Worm (Caenorhabditis elegans): Measurements from ENCODE around the gene pir-2.

pir-2 gene

DNA sequence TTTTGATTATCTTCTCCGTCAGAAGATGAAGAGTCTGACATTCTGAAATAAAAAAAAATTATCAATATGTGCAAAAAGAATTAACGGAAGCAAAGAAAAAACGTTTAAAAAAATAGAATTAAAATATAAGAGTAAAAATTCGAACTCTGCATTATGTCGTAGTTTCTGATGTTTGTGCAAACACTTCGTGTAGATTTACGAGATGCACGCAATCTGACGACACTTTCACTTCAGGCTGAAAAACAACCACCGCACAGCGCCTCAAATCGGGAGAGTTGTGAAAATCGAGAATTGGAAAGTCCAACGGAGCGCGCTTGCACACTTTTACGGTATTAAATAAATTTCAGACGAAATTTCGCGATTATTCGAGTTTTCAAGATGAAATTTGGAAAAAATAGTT lies 36.8 kb downstream of the pir-2 start, which contains the start of gene T26G10.1 (continued):
- TF ChIP-seq attf-4 (tag; optimal IDR thresholded peaks at IDR 0.05) (no peak), nhr-41 (GFP tag; IDR thresholded peaks at IDR 0.05) (no peak), madf-5 (GFP tag; IDR thresholded peaks at IDR 0.05) (no peak), egl-27 (tag; optimal IDR thresholded peaks at IDR 0.05) (no peak), mdt-29 (GFP tag; IDR thresholded peaks at IDR 0.05) (no peak), daf-19 (GFP tag; conservative IDR thresholded peaks at IDR 0.05) (no peak), T20F7.1 (GFP tag; optimal IDR thresholded peaks at IDR 0.05) (peak; percentile 73), ama-1 (optimal IDR thresholded peaks at IDR 0.05) (no peak), nhr-28 (tag; optimal IDR thresholded peaks at IDR 0.05) (peak; percentile 43), nhr-102 (tag; optimal IDR thresholded peaks at IDR 0.05) (peak; percentile 39), sdz-12 (GFP tag; optimal IDR thresholded peaks at IDR 0.05) (no peak), tra-1 (GFP tag; IDR thresholded peaks at IDR 0.05) (no peak), D1046.2 (GFP tag; IDR thresholded peaks at IDR 0.05) (no peak), lin-13 (GFP tag; optimal IDR thresholded peaks at IDR 0.05) (no peak), mxl-2 (GFP tag; conservative IDR thresholded peaks at IDR 0.05) (no peak), fkh-10 (GFP tag; optimal IDR thresholded peaks at IDR 0.05) (no peak), lin-38 (GFP tag; IDR thresholded peaks at IDR 0.05) (peak; percentile 95), duxl-1 (tag; optimal IDR thresholded peaks at IDR 0.05; ENCODE audit: poor library complexity) (peak; percentile 59), gei-8 (GFP tag; optimal IDR thresholded peaks at IDR 0.05) (no peak), skn-1 (tag; optimal IDR thresholded peaks at IDR 0.05) (no peak), zip-11 (GFP tag; IDR thresholded peaks at IDR 0.05) (no peak), unc-62 (GFP tag; optimal IDR thresholded peaks at IDR 0.05 in 1 of 2) (no peak), unc-62 (tag; optimal IDR thresholded peaks at IDR 0.05) (no peak), unc-39 (tag; optimal IDR thresholded peaks at IDR 0.05) (no peak), mes-2 (tag; optimal IDR thresholded peaks at IDR 0.05; ENCODE audit: poor library complexity, severe bottlenecking) (peak; percentile 85), nhr-111 (GFP tag; optimal IDR thresholded peaks at IDR 0.05) (no peak), F26F4.8 (GFP tag; conservative IDR thresholded peaks at IDR 0.05) (no peak), hmg-1.1 (GFP tag; IDR thresholded peaks at IDR 0.05) (peak; percentile 71), hif-1 (tag; optimal IDR thresholded peaks at IDR 0.05) (no peak), nhr-76 (tag; optimal IDR thresholded peaks at IDR 0.05) (no peak), snpc-1.2 (GFP tag; IDR thresholded peaks at IDR 0.05) (no peak), set-16 (GFP tag; IDR thresholded peaks at IDR 0.05) (no peak), php-3 (GFP tag; IDR thresholded peaks at IDR 0.05) (peak; percentile 70; the same call in 1 of the 2 replicates), madf-9 (GFP tag; conservative IDR thresholded peaks at IDR 0.05) (0 out of 2 replicates have a peak, but pooled peaks have one; percentile 42), pqm-1 (tag; optimal IDR thresholded peaks at IDR 0.05) (no peak), aly-2 (tag; optimal IDR thresholded peaks at IDR 0.05) (no peak), ceh-44 (GFP tag; IDR thresholded peaks at IDR 0.05) (peak; percentile 71; the same call in 1 of the 2 replicates), ztf-11 (tag; optimal IDR thresholded peaks at IDR 0.05) (no peak), zip-2 (tag; optimal IDR thresholded peaks at IDR 0.05) (no peak), daf-16 (GFP tag; optimal IDR thresholded peaks at IDR 0.05) (no peak), daf-16 (tag; optimal IDR thresholded peaks at IDR 0.05) (no peak), ztf-7 (tag; optimal IDR thresholded peaks at IDR 0.05) (no peak), ZK337.2 (GFP tag; IDR thresholded peaks at IDR 0.05) (no peak), nhr-77 (tag; optimal IDR thresholded peaks at IDR 0.05) (no peak), Y75B8A.6 (GFP tag; IDR thresholded peaks at IDR 0.05) (no peak), Y48G9A.11 (GFP tag; IDR thresholded peaks at IDR 0.05) (peak; percentile 72), ctbp-1 (GFP tag; IDR thresholded peaks at IDR 0.05) (peak; percentile 56; the same call in 1 of the 2 replicates), lin-39 (tag; optimal IDR thresholded peaks at IDR 0.05) (no peak), lsy-2 (tag; optimal IDR thresholded peaks at IDR 0.05) (peak in 1 of 2 experiments; percentile 85), zfp-2 (tag; optimal IDR thresholded peaks at IDR 0.05) (no peak), lin-15B (tag; optimal IDR thresholded peaks at IDR 0.05) (peak; percentile 55), nhr-237 (tag; optimal IDR thresholded peaks at IDR 0.05) (no peak), nhr-6 (tag; optimal IDR thresholded peaks at IDR 0.05) (no peak)
